Worm (Caenorhabditis elegans): Measurements from ENCODE around the gene C49F8.1.

DNA sequence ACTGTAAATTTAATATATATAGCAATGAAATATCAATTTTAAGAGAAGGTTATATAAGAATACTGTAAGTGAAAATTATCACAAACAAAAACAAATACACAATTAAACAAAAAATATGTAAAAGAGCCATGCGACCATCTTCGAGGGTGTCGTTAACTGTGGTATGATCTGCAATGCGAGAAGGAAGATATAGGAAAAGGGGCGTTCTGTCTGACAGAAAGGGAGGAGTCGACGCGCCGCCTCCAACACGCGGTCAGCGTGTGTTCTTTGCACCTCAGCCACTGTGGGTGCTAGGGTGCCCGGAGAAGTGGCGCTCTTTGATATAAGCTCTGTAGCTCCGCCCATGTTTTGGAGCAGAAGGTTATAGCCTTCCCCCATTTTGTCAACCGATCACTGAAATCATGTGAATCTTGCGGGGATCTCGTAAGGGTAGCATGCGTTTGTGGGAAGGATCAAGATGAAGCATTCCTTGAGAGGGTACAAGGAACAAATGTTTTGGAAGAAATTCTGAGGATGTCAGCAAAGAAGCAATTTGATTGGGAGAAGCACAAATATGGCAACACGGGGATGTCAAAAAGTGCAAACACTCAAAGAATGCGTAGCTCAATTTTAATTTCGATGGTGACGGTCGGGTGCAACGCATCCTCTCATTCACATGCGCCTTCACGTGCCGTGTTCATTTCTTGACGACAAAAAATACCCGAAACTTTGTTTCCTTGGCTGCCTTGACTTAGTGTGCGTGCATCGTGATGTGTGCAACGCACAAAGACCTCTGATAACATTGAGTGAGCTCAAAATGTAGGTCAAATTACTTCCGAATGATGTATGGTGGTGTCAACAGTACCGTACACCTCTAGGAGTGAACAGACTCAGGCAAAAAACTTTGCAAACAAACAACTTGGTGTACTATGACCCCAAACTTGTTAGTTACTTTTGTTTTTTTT is 13.7 kb downstream of the C49F8.1 start, which contains the start of gene mxl-3:
- TF ChIP-seq him-1 (tag; optimal IDR thresholded peaks at IDR 0.05): no peak
- no peak for TF ChIP-seq W03F9.2 (tag; optimal IDR thresholded peaks at IDR 0.05)
- no peak for TF ChIP-seq dao-5 (tag; optimal IDR thresholded peaks at IDR 0.05)
